Fruit fly (Drosophila melanogaster) S2 (cell line): ENCODE results near the gene Adgf-D.

Experiments used
- CG8478 ChIP-seq: fragments of >200 bp; optimal IDR thresholded peaks from 2 replicates; lab custom pipeline; 2018
- CTCF ChIP-seq, 2 experiments: fragments of >200 bp; optimal IDR thresholded peaks; 2 replicates each; lab custom pipeline; 2018

The Adgf-D gene

dm6 chr3R:13705292-13705885 lies at the start of gene Adgf-D:
TSS of gene Adgf-D (minus strand) at chr3R:13705402.
- TF ChIP-seq CTCF (optimal IDR thresholded peaks at IDR 0.05; lab: Kevin White, UChicago) (no peak), CG8478 (lab: Kevin White, UChicago) (no peak)

- no peak for TF ChIP-seq CG8478 (lab: Kevin White, UChicago)
- TF ChIP-seq CTCF (optimal IDR thresholded peaks at IDR 0.05; lab: Kevin White, UChicago), result no peak
Observed at dm6 chr3R:13746066-13746673, 41.0 kb upstream of the Adgf-D start.

- no peak for TF ChIP-seq CG8478 (lab: Kevin White, UChicago)
- no peak for TF ChIP-seq CTCF (optimal IDR thresholded peaks at IDR 0.05; lab: Kevin White, UChicago)
Observed at dm6 chr3R:13735304-13735898, 30.2 kb upstream of the Adgf-D start.

DNA sequence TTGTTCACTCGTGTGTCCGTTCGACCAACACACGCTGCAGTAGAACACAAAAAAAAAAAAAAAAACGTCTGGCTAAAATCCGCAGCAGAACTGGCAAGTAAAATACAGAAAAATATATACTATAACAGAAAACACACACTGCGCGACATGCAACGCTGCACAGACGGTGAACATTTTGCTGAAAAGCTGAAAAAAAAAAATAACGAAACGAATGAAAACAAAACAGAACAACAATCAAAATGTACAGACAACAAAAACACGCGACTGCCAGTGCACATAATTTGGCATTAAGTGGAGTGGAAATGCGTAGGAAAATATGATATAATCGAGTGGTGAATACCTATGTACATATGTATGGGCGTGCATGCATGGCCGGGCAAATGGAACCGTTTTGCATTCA lies 24.8 kb upstream of the Adgf-D start:
- TF ChIP-seq CG8478 (lab: Kevin White, UChicago), result no peak
- no peak for TF ChIP-seq CTCF (optimal IDR thresholded peaks at IDR 0.05; lab: Kevin White, UChicago)

- TF ChIP-seq CG8478 (lab: Kevin White, UChicago) (no peak), CTCF (optimal IDR thresholded peaks at IDR 0.05; lab: Kevin White, UChicago) (no peak)
Observed at dm6 chr3R:13728897-13729296, 23.7 kb upstream of the Adgf-D start.

DNA sequence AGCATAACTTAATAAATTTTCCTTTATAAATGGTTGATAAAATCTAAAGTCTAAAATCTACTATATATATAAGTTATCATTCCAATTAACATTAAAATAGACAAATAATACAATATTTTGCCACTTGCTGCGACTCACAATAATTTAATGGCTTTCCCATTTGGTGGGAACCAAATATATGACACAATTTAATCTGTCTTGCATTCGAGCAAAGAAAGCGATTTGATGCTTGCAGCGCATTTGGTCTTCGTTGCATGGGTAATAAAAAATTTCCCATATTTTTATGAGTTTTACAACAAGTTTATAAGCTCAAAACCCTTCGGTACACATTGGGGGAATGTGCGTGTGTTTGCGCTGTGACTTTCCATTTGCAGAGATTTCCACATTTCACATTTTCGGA lies 21.6 kb upstream of the Adgf-D start:
- TF ChIP-seq CTCF (optimal IDR thresholded peaks at IDR 0.05; lab: Kevin White, UChicago), result no peak
- TF ChIP-seq CG8478 (lab: Kevin White, UChicago), result no peak

DNA sequence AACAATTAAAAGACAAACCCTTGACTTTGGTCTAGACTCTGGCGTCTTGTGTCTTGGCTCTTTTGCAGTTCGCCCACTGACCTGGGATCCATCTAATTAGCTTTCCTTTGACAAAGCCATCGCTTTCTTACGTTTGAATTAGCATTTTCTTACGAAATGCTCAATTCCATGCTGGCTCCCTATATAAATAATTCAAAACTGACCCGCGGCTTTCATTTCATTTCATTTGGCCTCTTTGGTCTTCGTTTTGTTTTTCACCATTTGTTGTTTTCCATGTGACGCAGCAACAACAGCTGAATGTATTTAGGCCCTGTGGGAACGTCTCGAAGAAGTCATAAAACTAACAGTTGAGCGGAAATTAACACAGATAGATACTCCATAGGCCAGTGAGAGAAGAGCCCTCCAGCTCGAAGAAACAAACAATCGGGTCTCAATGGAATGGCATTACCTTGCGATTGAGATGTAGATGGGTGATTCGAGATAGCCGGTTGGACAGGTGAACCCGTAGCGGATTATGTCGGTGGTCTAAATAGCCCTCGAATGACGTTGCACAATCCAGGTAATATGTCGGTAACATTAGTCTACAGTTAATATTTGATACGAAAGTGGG lies 18.9 kb upstream of the Adgf-D start:
- TF ChIP-seq CTCF (optimal IDR thresholded peaks at IDR 0.05; lab: Kevin White, UChicago) (no peak), CG8478 (lab: Kevin White, UChicago) (no peak)

DNA sequence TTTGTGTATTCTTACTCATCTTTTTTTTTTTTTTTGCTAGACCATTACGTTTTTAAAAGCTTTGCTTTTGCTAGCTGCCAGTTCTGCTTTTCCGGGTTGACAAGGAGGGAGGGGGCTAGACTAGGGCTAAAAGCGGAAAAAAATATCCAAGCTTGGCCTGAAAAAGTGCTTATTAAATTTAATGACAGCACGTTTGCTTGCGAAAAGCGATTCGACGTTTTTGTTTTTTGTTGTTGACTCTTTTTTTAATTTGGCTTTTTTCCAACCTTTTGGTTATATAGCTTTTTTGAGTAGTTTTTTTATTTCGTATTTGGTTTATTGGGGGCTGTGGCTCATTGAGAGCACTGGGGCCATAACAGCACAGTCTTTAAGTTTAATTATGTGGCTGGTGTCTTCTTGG lies 17.2 kb upstream of the Adgf-D start:
- TF ChIP-seq CG8478 (lab: Kevin White, UChicago) (no peak), CTCF (optimal IDR thresholded peaks at IDR 0.05; lab: Kevin White, UChicago) (no peak)

DNA sequence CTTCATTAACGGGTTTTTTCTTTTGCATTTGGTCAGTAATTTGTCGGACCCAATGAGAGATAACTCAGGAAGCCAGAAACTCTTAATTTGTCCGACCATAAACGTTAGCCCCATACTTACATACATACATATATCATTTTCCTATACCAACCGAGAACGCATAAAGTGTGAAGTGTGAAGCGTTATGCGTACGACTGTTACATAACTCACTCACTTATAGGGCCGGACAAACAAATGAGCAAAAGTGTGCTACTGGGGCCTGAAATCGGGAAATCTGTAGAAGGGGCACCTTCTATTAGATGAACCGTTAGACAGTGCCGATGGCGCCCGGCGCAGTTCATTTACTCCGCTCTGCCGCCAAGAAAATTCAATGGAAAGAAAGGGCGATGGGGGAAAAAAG lies 16.8 kb upstream of the Adgf-D start:
- TF ChIP-seq CTCF (optimal IDR thresholded peaks at IDR 0.05; lab: Kevin White, UChicago) (no peak), CG8478 (lab: Kevin White, UChicago) (no peak)

- TF ChIP-seq CG8478 (lab: Kevin White, UChicago) (no peak), CTCF (optimal IDR thresholded peaks at IDR 0.05; lab: Kevin White, UChicago) (no peak)
Observed at dm6 chr3R:13720798-13721197, 15.6 kb upstream of the Adgf-D start.

- TF ChIP-seq CG8478 (lab: Kevin White, UChicago), result no peak
- no peak for TF ChIP-seq CTCF (optimal IDR thresholded peaks at IDR 0.05; lab: Kevin White, UChicago)
Observed at dm6 chr3R:13719053-13719452, 13.9 kb upstream of the Adgf-D start.

DNA sequence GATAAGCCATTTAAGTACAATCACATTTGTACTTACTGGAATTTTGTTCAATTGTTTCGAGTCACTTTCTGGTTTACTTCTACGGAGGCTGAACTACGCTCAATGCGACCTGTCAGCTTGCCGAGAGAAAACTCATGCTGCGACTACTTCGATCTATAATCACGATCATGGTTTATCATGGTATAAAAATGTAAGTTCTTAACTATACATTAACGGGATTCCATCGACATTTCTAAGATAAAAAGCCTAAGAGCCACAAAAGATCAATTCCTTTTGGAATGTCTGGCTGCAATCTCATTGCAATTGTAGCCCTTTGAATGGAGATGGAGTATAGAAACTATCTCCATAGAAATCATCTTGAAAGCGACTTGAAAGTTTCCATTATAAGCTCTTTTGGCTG lies 12.9 kb upstream of the Adgf-D start, which contains the start of gene Ubc87F:
Ubc87F (minus strand) TSS at position 101 of the 400 bp plus-strand sequence.
- no peak for TF ChIP-seq CTCF (optimal IDR thresholded peaks at IDR 0.05; lab: Kevin White, UChicago)
- no peak for TF ChIP-seq CG8478 (lab: Kevin White, UChicago)

DNA sequence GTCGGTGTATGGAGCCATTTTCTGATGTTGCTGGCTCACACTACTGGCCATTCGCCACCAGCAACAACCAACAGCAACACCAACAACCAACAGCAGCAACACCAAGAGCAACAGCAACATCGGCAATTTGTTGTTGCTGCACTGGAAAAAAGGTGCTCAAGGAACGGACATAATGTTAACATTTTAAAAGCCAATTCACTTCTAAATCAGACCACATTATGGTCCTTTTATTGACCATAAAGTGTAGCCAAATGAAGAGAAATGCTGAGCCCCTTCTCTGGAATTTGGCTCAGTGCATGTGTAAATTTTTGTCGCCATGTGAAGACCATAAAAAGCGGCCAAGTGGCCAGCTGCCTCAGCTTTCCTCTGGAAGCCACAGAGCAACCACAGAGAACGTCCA lies 11.6 kb upstream of the Adgf-D start:
- no peak for TF ChIP-seq CG8478 (lab: Kevin White, UChicago)
- TF ChIP-seq CTCF (optimal IDR thresholded peaks at IDR 0.05; lab: Kevin White, UChicago), result no peak

dm6 chr3R:13715674-13716454 lies 10.7 kb upstream of the Adgf-D start:
- TF ChIP-seq CG8478 (lab: Kevin White, UChicago) (no peak), CTCF (optimal IDR thresholded peaks at IDR 0.05; lab: Kevin White, UChicago) (no peak)
